Worm (Caenorhabditis elegans) whole organism, early embryonic: Measurements from ENCODE around the gene riok-3.

Experiments used
- B0310.2 ChIP-seq: sonication (generic microtip); optimal IDR thresholded peaks from 2 replicates; lab custom pipeline; 2016; ENCODE audit warnings: mild to moderate bottlenecking, missing genetic modification characterization, missing compliant biosample characterization
- F13C5.2 ChIP-seq: sonication (generic microtip); optimal IDR thresholded peaks from 2 replicates; lab custom pipeline; 2017; ENCODE audit warnings: mild to moderate bottlenecking, missing genetic modification characterization, inconsistent platforms, missing compliant biosample characterization
- aly-1 ChIP-seq: sonication (generic microtip); optimal IDR thresholded peaks from 2 replicates; lab custom pipeline; 2016; ENCODE audit warnings: missing genetic modification characterization, missing compliant biosample characterization
- ama-1 ChIP-seq: fragments of 150-350 bp; optimal IDR thresholded peaks from 2 replicates; lab custom pipeline; 2014
- ceh-13 ChIP-seq: fragments of 200-800 bp; sonication (Bioruptor generic); optimal IDR thresholded peaks from 2 replicates; lab custom pipeline; 2018; ENCODE audit warnings: mild to moderate bottlenecking, missing genetic modification characterization, missing compliant biosample characterization
- ceh-36 ChIP-seq: sonication (generic microtip); optimal IDR thresholded peaks from 2 replicates; lab custom pipeline; 2016; ENCODE audit warnings: missing genetic modification characterization, inconsistent platforms, missing compliant biosample characterization
- ets-7 ChIP-seq: sonication (generic microtip); optimal IDR thresholded peaks from 2 replicates; lab custom pipeline; 2016; ENCODE audit warnings: missing genotype, missing genetic modification characterization, missing compliant biosample characterization
- flt-1 ChIP-seq: fragments of 200-800 bp; sonication (Bioruptor generic); IDR thresholded peaks from 2 replicates; pipeline ENCODE4 v1.3.6; 2022; ENCODE audit warnings: missing genetic modification characterization, missing compliant biosample characterization
- pes-1 ChIP-seq: fragments of 200-800 bp; sonication (Bioruptor generic); IDR thresholded peaks from 2 replicates; pipeline ENCODE4 v1.3.6; 2022; ENCODE audit warnings: missing genetic modification reagents, missing genetic modification characterization, missing compliant biosample characterization
- tbx-11 ChIP-seq: fragments of 200-800 bp; sonication (Bioruptor generic); IDR thresholded peaks from 2 replicates; pipeline ENCODE4 v1.3.6; 2022; ENCODE audit warnings: missing genetic modification characterization, missing compliant biosample characterization
- tbx-37 ChIP-seq: fragments of 200-800 bp; sonication (Bioruptor generic); conservative IDR thresholded peaks from 2 replicates; pipeline ENCODE4 v1.3.6; 2022; ENCODE audit warnings: missing genetic modification reagents, missing genetic modification characterization, missing compliant biosample characterization

- TF ChIP-seq pes-1 (GFP tag; lab: Robert Waterston, UW) (no peak), ama-1 (lab: Kevin White, UChicago) (no peak), tbx-11 (GFP tag; lab: Robert Waterston, UW) (no peak), B0310.2 (tag; lab: Kevin White, UChicago) (no peak), flt-1 (no peak), ceh-13 (GFP tag; lab: Kevin White, UChicago) (no peak), tbx-37 (GFP tag; lab: Robert Waterston, UW) (no peak), aly-1 (tag; lab: Kevin White, UChicago) (no peak), ceh-36 (no peak), F13C5.2 (tag; lab: Kevin White, UChicago) (no peak), ets-7 (tag; lab: Kevin White, UChicago) (no peak)
Measured at ce11 chrIII:9825073-9825828, 20.4 kb upstream of the riok-3 start, which contains the start of gene ZK632.9.
